Worm (Caenorhabditis elegans): ENCODE data around the gene grl-27.
"Not testable (repeated sequence)": the region's sequence is repeated elsewhere in the genome, so short reads cannot be mapped to it uniquely, and the experiment has no call there.

DNA sequence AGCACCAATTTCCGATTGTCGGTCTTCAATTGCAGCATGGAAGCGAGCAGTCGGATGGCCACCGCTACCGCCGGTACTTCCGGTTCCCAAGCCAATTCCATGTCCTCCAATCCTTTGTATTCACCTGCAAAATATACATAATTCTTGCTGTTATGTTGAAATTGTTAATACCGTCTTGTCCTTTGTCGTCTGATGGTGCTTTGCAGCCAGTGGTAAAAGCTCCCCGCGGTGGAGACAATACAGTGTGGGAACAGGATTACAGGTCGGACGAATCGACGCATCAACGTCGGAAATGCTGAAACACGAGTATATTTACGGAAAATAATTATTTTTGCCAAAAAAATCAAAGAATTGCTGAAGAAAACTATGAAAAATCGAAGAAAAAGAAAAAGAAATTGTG, 11.3 kb downstream of the grl-27 start, which contains the start of gene T24A6.17:
- TF ChIP-seq dao-5, him-1 (tag; optimal IDR thresholded peaks at IDR 0.05): not testable (repeated sequence)
